Worm (Caenorhabditis elegans) whole organism, young adult: ENCODE data around the gene C54C6.7.

ENCODE experiments used
- Y53F4B.3 ChIP-seq: fragments of 200-800 bp; sonication (Bioruptor generic); IDR thresholded peaks from 2 replicates; pipeline ENCODE4 v1.3.6; 2022; ENCODE audit warnings: missing genetic modification reagents, missing genetic modification characterization, missing compliant biosample characterization
- Y53G8AR.9 ChIP-seq: fragments of 200-800 bp; sonication (Bioruptor generic); conservative IDR thresholded peaks from 2 replicates; pipeline ENCODE4 v1.3.6; 2022; ENCODE audit warnings: missing genetic modification reagents, missing genetic modification characterization, missing compliant biosample characterization
- lin-40 ChIP-seq: sonication (generic microtip); optimal IDR thresholded peaks from 2 replicates; lab custom pipeline; 2016; ENCODE audit warnings: missing genetic modification characterization, mild to moderate bottlenecking, missing compliant biosample characterization, missing genotype, missing genetic modification reagents
- nhr-179 ChIP-seq: sonication (generic microtip); optimal IDR thresholded peaks from 2 replicates; lab custom pipeline; 2016; ENCODE audit warnings: mild to moderate bottlenecking, missing genetic modification characterization, missing compliant biosample characterization
- pha-4 ChIP-seq: fragments of 150-350 bp; sonication (generic microtip); optimal IDR thresholded peaks from 2 replicates; lab custom pipeline; 2014; ENCODE audit warnings: missing biosample characterization, missing genetic modification reagents, missing genetic modification characterization
- tlf-1 ChIP-seq: fragments of 200-800 bp; sonication (Bioruptor generic); optimal IDR thresholded peaks from 2 replicates; lab custom pipeline; 2018; ENCODE audit warnings: mild to moderate bottlenecking, missing genetic modification characterization, missing compliant biosample characterization
- unc-62 ChIP-seq: fragments of 150-350 bp; optimal IDR thresholded peaks from 2 replicates; lab custom pipeline; 2014; ENCODE audit warnings: missing biosample characterization, missing genetic modification reagents, missing genetic modification characterization

DNA sequence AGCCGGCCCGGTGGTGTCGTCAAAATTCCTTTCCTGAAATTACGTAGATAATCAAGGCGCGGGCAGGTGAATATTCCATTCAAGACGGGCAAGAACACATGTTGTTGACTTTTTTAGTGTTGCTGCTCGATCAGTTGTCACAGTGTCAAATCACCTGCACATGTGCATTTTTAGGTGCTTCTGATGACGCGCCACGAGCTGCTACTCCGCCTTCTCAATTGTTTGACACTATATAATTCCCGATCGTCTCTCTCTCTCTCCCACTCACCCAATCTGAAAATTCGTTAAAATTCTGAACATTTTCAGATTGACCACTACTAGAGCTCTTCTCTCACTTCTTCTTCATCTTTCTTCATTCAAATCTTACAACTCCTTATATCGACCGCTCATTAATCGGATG is 27.1 kb upstream of the C54C6.7 start, which contains the start of gene nhr-6:
- TF ChIP-seq unc-62 (GFP tag; lab: Kevin White, UChicago) (no peak), tlf-1 (GFP tag; lab: Kevin White, UChicago) (no peak), nhr-179 (tag; lab: Kevin White, UChicago) (no peak), Y53F4B.3 (GFP tag; lab: Robert Waterston, UW) (no peak), Y53G8AR.9 (GFP tag; lab: Robert Waterston, UW) (no peak), lin-40 (tag; lab: Kevin White, UChicago) (no peak), pha-4 (tag; lab: Kevin White, UChicago) (no peak)
